Worm (Caenorhabditis elegans) whole organism, mixed stage, embryonic: Measurements from ENCODE around the gene dhhc-14.

Source experiments
- M03D4.4 ChIP-seq: sonication (generic microtip); optimal IDR thresholded peaks from 2 replicates; lab custom pipeline; 2017; ENCODE audit warnings: mild to moderate bottlenecking, missing genetic modification characterization, missing compliant biosample characterization
- ces-1 ChIP-seq: fragments of 150-350 bp; optimal IDR thresholded peaks from 2 replicates; lab custom pipeline; 2014; ENCODE audit warnings: missing biosample characterization, missing genetic modification reagents, missing genetic modification characterization
- lin-13 ChIP-seq: fragments of 150-350 bp; optimal IDR thresholded peaks from 2 replicates; lab custom pipeline; 2014; ENCODE audit warnings: missing biosample characterization, missing genetic modification characterization
- nhr-12 ChIP-seq: fragments of 150-350 bp; optimal IDR thresholded peaks from 2 replicates; lab custom pipeline; 2014; ENCODE audit warnings: missing biosample characterization, missing genetic modification characterization
- nhr-28 ChIP-seq: fragments of 150-350 bp; optimal IDR thresholded peaks from 2 replicates; lab custom pipeline; 2014; ENCODE audit warnings: missing biosample characterization, missing genetic modification characterization
- snpc-4 ChIP-seq: fragments of 150-350 bp; optimal IDR thresholded peaks from 2 replicates; lab custom pipeline; 2014; ENCODE audit warnings: missing biosample characterization, missing genetic modification characterization
- sptf-1 ChIP-seq: sonication (generic microtip); optimal IDR thresholded peaks from 2 replicates; lab custom pipeline; 2017; ENCODE audit warnings: mild to moderate bottlenecking, missing genetic modification characterization, moderate library complexity, missing compliant biosample characterization
- unc-39 ChIP-seq: fragments of 150-350 bp; optimal IDR thresholded peaks from 2 replicates; lab custom pipeline; 2014; ENCODE audit warnings: missing biosample characterization, missing genetic modification characterization

DNA sequence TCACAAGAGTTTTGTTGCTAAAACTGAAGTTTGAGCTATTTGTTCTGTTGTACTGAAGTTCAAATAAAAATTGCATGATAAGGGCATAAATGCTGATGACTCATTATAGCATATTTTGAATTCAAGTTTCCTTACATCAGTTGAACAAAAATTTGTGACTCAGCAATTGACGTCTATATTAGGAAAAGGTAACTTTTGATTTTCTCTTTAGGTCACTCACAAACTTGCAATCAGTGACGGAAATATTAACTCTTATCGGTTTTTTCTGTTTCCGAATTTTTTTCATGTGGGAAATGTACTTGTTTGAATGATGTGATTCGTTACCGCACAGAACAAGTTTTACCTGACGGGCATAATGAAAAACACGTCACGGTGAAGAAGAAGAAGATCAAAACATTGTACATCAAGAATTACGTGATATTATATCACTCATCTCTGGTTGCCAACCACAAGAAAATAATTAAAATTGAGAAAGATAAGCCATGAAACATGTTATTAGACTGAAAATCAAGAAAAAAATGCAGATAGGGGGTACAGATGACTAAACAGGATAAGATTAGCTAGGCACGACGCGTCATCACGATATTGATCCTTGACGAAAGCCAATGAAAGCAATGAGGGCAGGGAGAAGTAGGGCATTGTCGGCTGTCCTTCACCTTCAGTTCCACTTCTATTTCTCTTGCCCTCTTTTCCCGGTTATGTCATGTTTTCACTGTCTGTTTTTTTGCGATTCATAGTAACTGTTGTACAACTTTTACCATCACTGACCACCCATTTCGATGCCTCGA, 11.8 kb downstream of the dhhc-14 start:
- no peak for TF ChIP-seq sptf-1 (tag; lab: Kevin White, UChicago)
- TF ChIP-seq nhr-28 (tag; lab: Kevin White, UChicago), result no peak
- TF ChIP-seq nhr-12 (tag; lab: Kevin White, UChicago), result no peak
- TF ChIP-seq snpc-4 (tag; lab: Kevin White, UChicago), result no peak
- TF ChIP-seq M03D4.4, result no peak
- no peak for TF ChIP-seq lin-13
- TF ChIP-seq unc-39 (tag; lab: Kevin White, UChicago), result no peak
- no peak for TF ChIP-seq ces-1 (GFP tag; lab: Kevin White, UChicago)
